Worm (Caenorhabditis elegans): Measurements from ENCODE around the gene mrps-9.
A peak's percentile ranks its signal among the peaks of the same experiment; 100 is the strongest.

Gene mrps-9

ce11 chrIII:8271676-8272225 lies 5.9 kb downstream of the mrps-9 start, which contains the start of the genes mps-4 and F09G8.10:
Gene mps-4 (minus strand): TSS chrIII:8271776.
Gene F09G8.10 (minus strand): TSS chrIII:8272175.
- TF ChIP-seq fos-1 (tag; optimal IDR thresholded peaks at IDR 0.05) (no peak), nhr-77 (tag; optimal IDR thresholded peaks at IDR 0.05) (no peak), ama-1 (optimal IDR thresholded peaks at IDR 0.05) (no peak), ztf-11 (tag; optimal IDR thresholded peaks at IDR 0.05) (no peak), unc-55 (GFP tag; optimal IDR thresholded peaks at IDR 0.05) (no peak), nhr-12 (tag; optimal IDR thresholded peaks at IDR 0.05) (no peak), C34F6.9 (tag; optimal IDR thresholded peaks at IDR 0.05) (no peak), lin-11 (tag; optimal IDR thresholded peaks at IDR 0.05) (no peak), lin-39 (tag; optimal IDR thresholded peaks at IDR 0.05) (no peak), gmeb-1 (tag; optimal IDR thresholded peaks at IDR 0.05) (no peak), lsy-2 (tag; optimal IDR thresholded peaks at IDR 0.05) (no peak), lin-13 (GFP tag; optimal IDR thresholded peaks at IDR 0.05) (no peak), unc-39 (tag; optimal IDR thresholded peaks at IDR 0.05) (no peak), peb-1 (tag; optimal IDR thresholded peaks at IDR 0.05) (no peak), nhr-10 (tag; optimal IDR thresholded peaks at IDR 0.05) (no peak), R02D3.7 (tag; optimal IDR thresholded peaks at IDR 0.05) (no peak), mab-5 (tag; optimal IDR thresholded peaks at IDR 0.05) (no peak), ZK546.5 (tag; optimal IDR thresholded peaks at IDR 0.05) (no peak), nhr-23 (tag; optimal IDR thresholded peaks at IDR 0.05) (no peak), egl-27 (tag; optimal IDR thresholded peaks at IDR 0.05) (no peak)

DNA sequence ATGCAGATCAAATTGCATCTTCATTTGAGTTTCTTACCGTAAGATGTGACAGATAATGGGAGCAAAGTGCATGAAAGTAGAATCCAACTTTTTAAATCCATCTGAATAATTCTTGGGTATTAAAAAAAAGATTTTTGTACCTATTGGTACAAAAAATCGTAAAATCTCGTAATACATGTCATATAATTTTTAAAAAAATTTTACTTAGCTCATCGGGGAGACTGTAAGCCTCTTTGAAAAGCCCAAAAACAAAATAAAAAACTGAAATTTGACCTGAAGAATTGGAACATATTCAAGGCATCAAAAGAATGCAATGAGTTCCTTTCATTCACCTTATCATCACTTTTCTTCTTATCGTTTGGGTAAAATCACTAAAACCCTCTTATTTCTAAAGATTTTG lies 10.0 kb downstream of the mrps-9 start, which contains the start of gene clec-160:
Gene clec-160, minus strand, starts transcription at position 101 of the 400 bp plus-strand sequence.
- no peak for TF ChIP-seq sma-9 (GFP tag; optimal IDR thresholded peaks at IDR 0.05)
- no peak for TF ChIP-seq sma-9 (tag; optimal IDR thresholded peaks at IDR 0.05)
- no peak for TF ChIP-seq lin-39 (tag; optimal IDR thresholded peaks at IDR 0.05)
- TF ChIP-seq ZK546.5 (tag; optimal IDR thresholded peaks at IDR 0.05): no peak
- no peak for TF ChIP-seq nhr-11 (tag; optimal IDR thresholded peaks at IDR 0.05)
- TF ChIP-seq unc-39 (tag; optimal IDR thresholded peaks at IDR 0.05): no peak
- TF ChIP-seq sma-3 (GFP tag; optimal IDR thresholded peaks at IDR 0.05): no peak
- no peak for TF ChIP-seq blmp-1 (tag; optimal IDR thresholded peaks at IDR 0.05; ENCODE audit: insufficient read depth)
- TF ChIP-seq nhr-12 (tag; optimal IDR thresholded peaks at IDR 0.05): no peak
- no peak for TF ChIP-seq alr-1 (tag; optimal IDR thresholded peaks at IDR 0.05)

DNA sequence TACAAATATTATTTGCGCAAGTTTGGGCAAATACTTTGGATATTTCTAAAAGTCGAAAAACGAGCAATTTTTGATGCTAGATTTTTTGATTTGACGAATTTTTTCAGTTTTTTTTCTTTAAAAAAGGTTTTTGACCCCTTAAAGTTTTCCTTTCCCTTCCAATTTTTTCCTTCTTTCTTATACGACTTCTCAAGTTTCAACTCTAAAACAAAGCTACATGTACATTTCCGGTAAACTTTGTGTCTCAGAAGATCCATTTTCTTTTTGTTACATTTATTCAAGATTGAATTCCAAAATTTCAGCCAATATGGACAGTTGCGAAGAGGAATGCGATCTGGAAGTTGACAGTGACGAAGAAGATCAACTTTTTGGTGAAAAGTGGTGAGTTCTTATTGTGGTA lies 12.9 kb downstream of the mrps-9 start, which contains the start of gene mig-10:
Gene mig-10, plus strand, starts transcription at position 301 of the 400 bp plus-strand sequence.
- no peak for TF ChIP-seq fos-1 (tag; optimal IDR thresholded peaks at IDR 0.05)

ce11 chrIII:8279567-8279966 lies 13.7 kb downstream of the mrps-9 start:
- no peak for TF ChIP-seq crh-2 (tag; optimal IDR thresholded peaks at IDR 0.05)
- no peak for TF ChIP-seq nhr-11 (tag; optimal IDR thresholded peaks at IDR 0.05)
- TF ChIP-seq ztf-4 (tag; optimal IDR thresholded peaks at IDR 0.05): no peak
- no peak for TF ChIP-seq ama-1 (optimal IDR thresholded peaks at IDR 0.05)
- no peak for TF ChIP-seq lin-13 (GFP tag; optimal IDR thresholded peaks at IDR 0.05)
- TF ChIP-seq ZK546.5 (tag; optimal IDR thresholded peaks at IDR 0.05): no peak
- no peak for TF ChIP-seq unc-62 (GFP tag; optimal IDR thresholded peaks at IDR 0.05)
- no peak for TF ChIP-seq ztf-11 (tag; optimal IDR thresholded peaks at IDR 0.05)
- no peak for TF ChIP-seq unc-55 (GFP tag; optimal IDR thresholded peaks at IDR 0.05)
- TF ChIP-seq gmeb-1 (tag; optimal IDR thresholded peaks at IDR 0.05): no peak
- no peak for TF ChIP-seq elt-1 (tag; optimal IDR thresholded peaks at IDR 0.05)
- no peak for TF ChIP-seq F13H6.1 (tag; optimal IDR thresholded peaks at IDR 0.05)

DNA sequence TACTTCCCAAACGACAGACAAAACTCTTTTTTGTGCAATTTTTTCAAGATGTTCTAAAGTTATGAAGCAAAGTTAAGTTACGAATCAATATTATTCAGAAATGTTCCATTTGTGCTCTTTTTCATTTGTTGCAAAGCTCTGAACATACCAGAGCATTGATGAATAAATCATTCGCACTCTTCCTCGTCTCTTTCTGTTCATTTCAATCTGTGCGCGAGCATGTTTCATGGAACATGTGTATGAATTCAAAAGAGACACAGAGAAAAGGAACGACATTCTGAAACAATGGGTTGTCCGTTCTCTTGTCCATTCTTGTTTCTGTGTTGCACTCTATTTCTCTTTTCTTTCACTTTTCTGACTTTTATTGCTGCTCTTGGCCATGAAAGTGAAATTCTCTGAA lies 14.5 kb downstream of the mrps-9 start:
- TF ChIP-seq C34F6.9 (tag; optimal IDR thresholded peaks at IDR 0.05) (peak; percentile 1), ztf-4 (tag; optimal IDR thresholded peaks at IDR 0.05) (no peak), peb-1 (tag; optimal IDR thresholded peaks at IDR 0.05) (no peak)

DNA sequence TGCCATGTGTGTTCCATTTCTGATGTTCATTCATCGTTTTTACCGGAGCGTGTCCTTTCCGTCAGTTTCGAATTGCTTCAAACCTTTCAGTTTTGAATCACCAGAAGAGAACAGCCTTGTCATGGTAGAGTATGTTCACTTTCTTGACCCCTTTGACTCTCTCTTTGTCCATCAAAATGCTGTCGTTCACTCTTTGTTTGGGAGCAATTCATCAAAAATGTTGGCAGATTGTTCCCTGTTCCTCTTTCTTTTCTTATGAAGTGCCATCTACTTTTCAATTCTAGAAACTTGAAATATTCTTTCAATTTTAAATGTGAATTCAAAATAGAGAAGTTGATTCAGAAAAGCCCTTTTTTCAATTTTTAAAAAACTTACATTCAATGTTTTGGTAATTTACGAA lies 15.4 kb downstream of the mrps-9 start:
- TF ChIP-seq alr-1 (tag; optimal IDR thresholded peaks at IDR 0.05) (no peak), unc-55 (GFP tag; optimal IDR thresholded peaks at IDR 0.05) (peak; percentile 33)
